Worm (Caenorhabditis elegans): ENCODE measurements around the gene cutc-1.

ce11 chrIII:8402633-8403032 is 774 bp downstream of the cutc-1 start:
- TF ChIP-seq pha-4 (tag; optimal IDR thresholded peaks at IDR 0.05) = no peak
- no peak for TF ChIP-seq ama-1 (optimal IDR thresholded peaks at IDR 0.05)
- no peak for TF ChIP-seq pag-3 (tag; optimal IDR thresholded peaks at IDR 0.05; ENCODE audit: borderline replicate concordance)
- no peak for TF ChIP-seq unc-55 (GFP tag; optimal IDR thresholded peaks at IDR 0.05)
- no peak for TF ChIP-seq nfya-1 (tag; optimal IDR thresholded peaks at IDR 0.05)
- TF ChIP-seq mec-3 (tag; optimal IDR thresholded peaks at IDR 0.05; ENCODE audit: borderline replicate concordance) = no peak
- TF ChIP-seq ztf-16 (tag; optimal IDR thresholded peaks at IDR 0.05) = no peak
- TF ChIP-seq nhr-232 (tag; optimal IDR thresholded peaks at IDR 0.05) = no peak
- TF ChIP-seq madf-2 (tag; optimal IDR thresholded peaks at IDR 0.05) = no peak
- TF ChIP-seq elt-2 (tag; optimal IDR thresholded peaks at IDR 0.05) = no peak
- TF ChIP-seq C08G9.2 (tag; optimal IDR thresholded peaks at IDR 0.05) = no peak
- no peak for TF ChIP-seq F13H6.1 (tag; optimal IDR thresholded peaks at IDR 0.05)
- no peak for TF ChIP-seq fkh-10 (GFP tag; optimal IDR thresholded peaks at IDR 0.05)
- no peak for TF ChIP-seq ceh-18 (tag; optimal IDR thresholded peaks at IDR 0.05)
